Worm (Caenorhabditis elegans) whole organism, young adult: ENCODE measurements around the gene W08F4.3.
A peak's percentile ranks its signal among the peaks of the same experiment; 100 is the strongest.

ENCODE experiments used
- B0019.2 ChIP-seq: fragments of 200-800 bp; sonication (Bioruptor generic); conservative IDR thresholded peaks from 2 replicates; pipeline ENCODE4 v1.3.6; 2022; ENCODE audit warnings: missing genetic modification reagents, missing genetic modification characterization, missing compliant biosample characterization
- B0336.3 ChIP-seq: fragments of 200-800 bp; sonication (Bioruptor generic); IDR thresholded peaks from 2 replicates; pipeline ENCODE4 v1.3.6; 2022; ENCODE audit warnings: missing genetic modification characterization, missing compliant biosample characterization
- D2030.7 ChIP-seq: fragments of 200-800 bp; sonication (Bioruptor generic); IDR thresholded peaks from 2 replicates; pipeline ENCODE4 v1.3.6; 2022; ENCODE audit warnings: missing genetic modification reagents, missing genetic modification characterization, missing compliant biosample characterization
- F22D6.2 ChIP-seq: sonication (generic microtip); optimal IDR thresholded peaks from 2 replicates; lab custom pipeline; 2016; ENCODE audit warnings: mild to moderate bottlenecking, missing genetic modification characterization, missing compliant biosample characterization
- K12H6.12 ChIP-seq: fragments of 200-800 bp; sonication (Bioruptor generic); optimal IDR thresholded peaks from 2 replicates; lab custom pipeline; 2018; ENCODE audit warnings: mild to moderate bottlenecking, missing genetic modification characterization, missing compliant biosample characterization
- T07F8.4 ChIP-seq: sonication (generic microtip); optimal IDR thresholded peaks from 2 replicates; lab custom pipeline; 2016; ENCODE audit warnings: mild to moderate bottlenecking, missing genetic modification characterization, moderate library complexity, missing compliant biosample characterization
- T26A5.8 ChIP-seq: sonication (generic microtip); optimal IDR thresholded peaks from 2 replicates; lab custom pipeline; 2016; ENCODE audit warnings: missing genetic modification characterization, missing compliant biosample characterization
- Y53G8AR.9 ChIP-seq: fragments of 200-800 bp; sonication (Bioruptor generic); conservative IDR thresholded peaks from 2 replicates; pipeline ENCODE4 v1.3.6; 2022; ENCODE audit warnings: missing genetic modification reagents, missing genetic modification characterization, missing compliant biosample characterization
- Y67H2A.10 ChIP-seq: fragments of 200-800 bp; sonication (Bioruptor generic); conservative IDR thresholded peaks from 2 replicates; pipeline ENCODE4 v1.3.6; 2022; ENCODE audit warnings: missing genetic modification reagents, missing genetic modification characterization, missing compliant biosample characterization
- ama-1 ChIP-seq, 3 experiments: fragments of 150-350 bp in 1 of 3; sonication (generic microtip) in 2 of 3; optimal IDR thresholded peaks; 2 replicates each; lab custom pipeline; 2014 to 2018; ENCODE audit warnings: missing biosample characterization in 2 of 3, missing genetic modification characterization in 2 of 3, missing genetic modification reagents in 2 of 3
- atf-7 ChIP-seq: sonication (generic microtip); optimal IDR thresholded peaks from 2 replicates; lab custom pipeline; 2017; ENCODE audit warnings: mild to moderate bottlenecking, missing genetic modification characterization, missing compliant biosample characterization
- athp-1 ChIP-seq: sonication (generic microtip); optimal IDR thresholded peaks from 2 replicates; lab custom pipeline; 2017; ENCODE audit warnings: mild to moderate bottlenecking, missing genetic modification characterization, missing compliant biosample characterization
- bed-2 ChIP-seq: fragments of 200-800 bp; sonication (Bioruptor generic); IDR thresholded peaks from 2 replicates; pipeline ENCODE4 v1.3.6; 2022; ENCODE audit warnings: missing genetic modification reagents, missing genetic modification characterization, missing compliant biosample characterization
- ccch-3 ChIP-seq: fragments of 200-800 bp; sonication (Bioruptor generic); optimal IDR thresholded peaks from 2 replicates; lab custom pipeline; 2018; ENCODE audit warnings: mild to moderate bottlenecking, missing genetic modification characterization, missing compliant biosample characterization
- cebp-2 ChIP-seq: fragments of 200-800 bp; sonication (Bioruptor generic); IDR thresholded peaks from 2 replicates; pipeline ENCODE4 v1.3.6; 2022; ENCODE audit warnings: missing genetic modification characterization, missing compliant biosample characterization
- ceh-91 ChIP-seq: fragments of 200-800 bp; sonication (Bioruptor generic); IDR thresholded peaks from 2 replicates; pipeline ENCODE4 v1.3.6; 2022; ENCODE audit warnings: missing genetic modification reagents, missing genetic modification characterization, missing compliant biosample characterization
- efl-1 ChIP-seq: fragments of 150-350 bp; optimal IDR thresholded peaks from 2 replicates; lab custom pipeline; 2014; ENCODE audit warnings: missing biosample characterization, missing genetic modification reagents, missing genetic modification characterization
- egrh-3 ChIP-seq: fragments of 200-800 bp; sonication (Bioruptor generic); IDR thresholded peaks from 2 replicates; pipeline ENCODE4 v1.3.6; 2022; ENCODE audit warnings: missing genetic modification reagents, missing genetic modification characterization, missing compliant biosample characterization
- ekl-4 ChIP-seq: fragments of 200-800 bp; sonication (Bioruptor generic); IDR thresholded peaks from 2 replicates; pipeline ENCODE4 v1.3.6; 2022; ENCODE audit warnings: missing genetic modification reagents, missing genetic modification characterization, missing compliant biosample characterization
- hlh-26 ChIP-seq: fragments of 200-800 bp; sonication (Bioruptor generic); conservative IDR thresholded peaks from 2 replicates; pipeline ENCODE4 v1.3.6; 2022; ENCODE audit warnings: missing genetic modification reagents, missing genetic modification characterization, missing compliant biosample characterization
- hmg-1.2 ChIP-seq: fragments of 200-800 bp; sonication (Bioruptor generic); IDR thresholded peaks from 2 replicates; pipeline ENCODE4 v1.3.6; 2022; ENCODE audit warnings: missing genetic modification reagents, missing genetic modification characterization, missing compliant biosample characterization
- hrde-1 ChIP-seq: sonication (generic microtip); optimal IDR thresholded peaks from 2 replicates; lab custom pipeline; 2016; ENCODE audit warnings: missing genetic modification characterization, mild to moderate bottlenecking, missing compliant biosample characterization, moderate library complexity, missing genotype, missing genetic modification reagents, borderline replicate concordance
- hsf-1 ChIP-seq: fragments of 200-800 bp; sonication (Bioruptor generic); IDR thresholded peaks from 2 replicates; pipeline ENCODE4 v1.3.6; 2022; ENCODE audit warnings: missing genetic modification reagents, missing genetic modification characterization, missing compliant biosample characterization
- let-526 ChIP-seq: fragments of 200-800 bp; sonication (Bioruptor generic); IDR thresholded peaks from 2 replicates; pipeline ENCODE4 v1.3.6; 2022; ENCODE audit warnings: missing genetic modification reagents, missing genetic modification characterization, missing compliant biosample characterization
- lin-26 ChIP-seq: fragments of 200-800 bp; sonication (Bioruptor generic); IDR thresholded peaks from 2 replicates; pipeline ENCODE4 v1.3.6; 2022; ENCODE audit warnings: missing genetic modification reagents, missing genetic modification characterization, missing compliant biosample characterization
- lin-40 ChIP-seq: sonication (generic microtip); optimal IDR thresholded peaks from 2 replicates; lab custom pipeline; 2016; ENCODE audit warnings: missing genetic modification characterization, mild to moderate bottlenecking, missing compliant biosample characterization, missing genotype, missing genetic modification reagents
- lin-54 ChIP-seq: fragments of 200-800 bp; sonication (Bioruptor generic); optimal IDR thresholded peaks from 2 replicates; lab custom pipeline; 2018; ENCODE audit warnings: mild to moderate bottlenecking, missing genetic modification characterization, missing compliant biosample characterization
- madf-10 ChIP-seq: sonication (generic microtip); optimal IDR thresholded peaks from 2 replicates; lab custom pipeline; 2016; ENCODE audit warnings: mild to moderate bottlenecking, missing genetic modification characterization, missing compliant biosample characterization
- madf-6 ChIP-seq: fragments of 200-800 bp; sonication (Bioruptor generic); IDR thresholded peaks from 2 replicates; pipeline ENCODE4 v1.3.6; 2022; ENCODE audit warnings: missing genetic modification reagents, missing genetic modification characterization, missing compliant biosample characterization
- mcd-1 ChIP-seq: fragments of 200-800 bp; sonication (Bioruptor generic); IDR thresholded peaks from 2 replicates; pipeline ENCODE4 v1.3.6; 2022; ENCODE audit warnings: missing genetic modification reagents, missing genetic modification characterization, missing compliant biosample characterization
- mxl-1 ChIP-seq: sonication (generic microtip); optimal IDR thresholded peaks from 2 replicates; lab custom pipeline; 2016; ENCODE audit warnings: missing genetic modification characterization, missing compliant biosample characterization
- nfyb-1 ChIP-seq: fragments of 200-800 bp; sonication (Bioruptor generic); IDR thresholded peaks from 2 replicates; pipeline ENCODE4 v1.3.6; 2022; ENCODE audit warnings: missing genetic modification reagents, missing genetic modification characterization, missing compliant biosample characterization
- snpc-1.3 ChIP-seq: sonication (generic microtip); optimal IDR thresholded peaks from 2 replicates; lab custom pipeline; 2017; ENCODE audit warnings: missing genetic modification characterization, mild to moderate bottlenecking, missing compliant biosample characterization, antibody characterized with exemption, moderate library complexity, missing genotype, missing genetic modification reagents; ENCODE audit not compliant: insufficient read depth
- snpc-3.4 ChIP-seq: sonication (generic microtip); optimal IDR thresholded peaks from 2 replicates; lab custom pipeline; 2017; ENCODE audit warnings: missing genetic modification characterization, mild to moderate bottlenecking, missing compliant biosample characterization, antibody characterized with exemption, moderate library complexity, missing genotype, missing genetic modification reagents
- sptf-2 ChIP-seq: fragments of 200-800 bp; sonication (Bioruptor generic); optimal IDR thresholded peaks from 2 replicates; lab custom pipeline; 2018; ENCODE audit warnings: mild to moderate bottlenecking, missing genetic modification characterization, missing compliant biosample characterization
- tbp1 ChIP-seq: fragments of 200-800 bp; sonication (Bioruptor generic); optimal IDR thresholded peaks from 2 replicates; lab custom pipeline; 2018; ENCODE audit warnings: mild to moderate bottlenecking, missing genetic modification characterization, missing compliant biosample characterization
- tlf-1 ChIP-seq: fragments of 200-800 bp; sonication (Bioruptor generic); optimal IDR thresholded peaks from 2 replicates; lab custom pipeline; 2018; ENCODE audit warnings: mild to moderate bottlenecking, missing genetic modification characterization, missing compliant biosample characterization
- unc-130 ChIP-seq: sonication (generic microtip); optimal IDR thresholded peaks from 2 replicates; lab custom pipeline; 2016; ENCODE audit warnings: missing genetic modification reagents, missing genetic modification characterization, missing compliant biosample characterization
- unc-62 ChIP-seq: fragments of 150-350 bp; optimal IDR thresholded peaks from 2 replicates; lab custom pipeline; 2014; ENCODE audit warnings: missing biosample characterization, missing genetic modification reagents, missing genetic modification characterization
- xnd-1 ChIP-seq: sonication (generic microtip); optimal IDR thresholded peaks from 2 replicates; lab custom pipeline; 2016; ENCODE audit warnings: missing genotype, missing genetic modification reagents, missing genetic modification characterization, missing compliant biosample characterization
- zfh-2 ChIP-seq: fragments of 200-800 bp; sonication (Bioruptor generic); conservative IDR thresholded peaks from 2 replicates; pipeline ENCODE4 v1.3.6; 2022; ENCODE audit warnings: missing genetic modification reagents, missing genetic modification characterization, missing compliant biosample characterization
- zim-3 ChIP-seq: sonication (generic microtip); optimal IDR thresholded peaks from 2 replicates; lab custom pipeline; 2017; ENCODE audit warnings: mild to moderate bottlenecking, missing genetic modification characterization, moderate library complexity, missing compliant biosample characterization
- ztf-18 ChIP-seq: sonication (generic microtip); optimal IDR thresholded peaks from 2 replicates; lab custom pipeline; 2016; ENCODE audit warnings: missing genotype, mild to moderate bottlenecking, missing genetic modification characterization, missing compliant biosample characterization
- ztf-25 ChIP-seq: fragments of 200-800 bp; sonication (Bioruptor generic); IDR thresholded peaks from 2 replicates; pipeline ENCODE4 v1.3.6; 2022; ENCODE audit warnings: missing genetic modification reagents, missing genetic modification characterization, missing compliant biosample characterization
- ztf-26 ChIP-seq: sonication (generic microtip); optimal IDR thresholded peaks from 2 replicates; lab custom pipeline; 2017; ENCODE audit warnings: missing genetic modification characterization, missing compliant biosample characterization

Gene W08F4.3

ce11 chrII:574064-574463 is 6.3 kb upstream of the W08F4.3 start:
- TF ChIP-seq madf-10 (tag; lab: Kevin White, UChicago) (no peak), lin-40 (no peak), K12H6.12 (no peak), B0019.2 (GFP tag; lab: Robert Waterston, UW) (no peak), ztf-25 (GFP tag; lab: Robert Waterston, UW) (no peak), atf-7 (tag; lab: Kevin White, UChicago) (no peak), Y53G8AR.9 (GFP tag; lab: Robert Waterston, UW) (no peak), ztf-18 (tag; lab: Kevin White, UChicago) (no peak), tlf-1 (GFP tag; lab: Kevin White, UChicago) (no peak)
- TF ChIP-seq, all 124 proteins: peak for 0

ce11 chrII:577632-578031 is 2.8 kb upstream of the W08F4.3 start, which contains the start of gene W08F4.7:
W08F4.7 (minus strand) TSS chrII:577732.
- TF ChIP-seq madf-6 (GFP tag; lab: Robert Waterston, UW): 0 out of 2 replicates have a peak, but pooled peaks have one; percentile 1
- no peak for TF ChIP-seq T07F8.4 (tag; lab: Kevin White, UChicago)
- peak; percentile 42 for TF ChIP-seq hrde-1 (tag; lab: Kevin White, UChicago)
- TF ChIP-seq mcd-1: no peak
- TF ChIP-seq ekl-4 (GFP tag; lab: Robert Waterston, UW): 0 out of 2 replicates have a peak, but pooled peaks have one; percentile 12
- TF ChIP-seq snpc-1.3: peak; percentile 48
- no peak for TF ChIP-seq ccch-3 (GFP tag; lab: Kevin White, UChicago)
- no peak for TF ChIP-seq tbp1 (GFP tag; lab: Kevin White, UChicago)
- TF ChIP-seq B0336.3 (GFP tag; lab: Robert Waterston, UW): peak; percentile 26; the same call in 1 of the 2 replicates
- TF ChIP-seq ama-1 (optimal IDR thresholded peaks at IDR 0.05; lab: Kevin White, UChicago): no peak
- peak in 1 of 2 experiments; percentile 38 for TF ChIP-seq ama-1 (GFP tag; optimal IDR thresholded peaks at IDR 0.05; lab: Kevin White, UChicago)
- peak; percentile 30 for TF ChIP-seq snpc-3.4 (tag; lab: Kevin White, UChicago)

DNA sequence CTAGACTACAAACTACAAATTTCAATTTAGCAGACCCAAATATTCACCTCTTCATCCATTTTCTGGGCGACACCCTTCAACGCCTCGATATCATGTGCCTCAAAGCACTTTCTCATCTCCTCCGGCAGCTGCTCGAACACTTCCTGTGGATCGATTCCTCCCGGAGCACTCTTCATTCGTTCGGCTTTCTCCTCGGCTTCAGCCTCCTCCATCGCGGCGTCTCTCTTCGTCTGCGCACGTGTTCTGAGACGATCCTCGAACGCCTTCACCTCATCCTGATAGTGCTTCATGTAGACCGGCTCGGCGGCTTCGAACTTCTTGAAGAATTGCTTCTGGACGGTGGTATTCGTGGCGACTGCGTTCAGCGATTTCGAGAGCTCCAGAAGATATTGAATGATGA is 1.6 kb upstream of the W08F4.3 start:
- TF ChIP-seq lin-26 (GFP tag; lab: Robert Waterston, UW) (0 out of 2 replicates have a peak, but pooled peaks have one; percentile 3), T26A5.8 (tag; lab: Kevin White, UChicago) (no peak), lin-54 (no peak), bed-2 (GFP tag; lab: Robert Waterston, UW) (no peak), zfh-2 (GFP tag; lab: Robert Waterston, UW) (peak; percentile 33; the same call in 1 of the 2 replicates), hmg-1.2 (no peak), hlh-26 (GFP tag; lab: Robert Waterston, UW) (no peak), sptf-2 (GFP tag; lab: Kevin White, UChicago) (no peak), hrde-1 (tag; lab: Kevin White, UChicago) (no peak), nfyb-1 (GFP tag; lab: Robert Waterston, UW) (no peak), lin-40 (no peak), mxl-1 (tag; lab: Kevin White, UChicago) (no peak), ceh-91 (GFP tag; lab: Robert Waterston, UW) (no peak)
- TF ChIP-seq, all 124 proteins: peak for 2

DNA sequence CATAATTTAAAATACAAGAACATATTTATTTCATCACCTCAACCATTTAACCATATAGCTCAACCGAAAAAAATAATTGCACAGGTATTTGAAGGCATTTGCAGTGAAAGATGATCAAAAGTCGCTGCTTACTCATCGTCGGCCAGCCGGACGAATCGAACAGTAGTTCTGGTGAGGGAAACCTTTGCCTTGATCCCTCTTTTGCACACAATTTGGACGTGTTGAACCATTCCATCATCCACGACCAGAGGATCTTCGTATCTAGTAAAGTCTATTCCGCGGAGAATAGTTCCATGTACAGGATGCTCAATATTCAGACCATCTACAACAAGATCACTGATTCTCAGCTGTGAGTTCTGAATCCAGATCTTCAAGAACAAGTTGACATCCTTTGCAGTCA is 1.6 kb downstream of the W08F4.3 start:
- TF ChIP-seq egrh-3: no peak
- TF ChIP-seq F22D6.2: no peak
- TF ChIP-seq B0336.3 (GFP tag; lab: Robert Waterston, UW): peak; percentile 63
- TF ChIP-seq xnd-1: peak; percentile 9
- TF ChIP-seq T26A5.8 (tag; lab: Kevin White, UChicago): no peak
- TF ChIP-seq unc-62 (GFP tag; lab: Kevin White, UChicago): no peak
- TF ChIP-seq unc-130 (GFP tag; lab: Kevin White, UChicago): no peak
- no peak for TF ChIP-seq Y67H2A.10 (GFP tag; lab: Robert Waterston, UW)
- no peak for TF ChIP-seq cebp-2
- TF ChIP-seq D2030.7: peak; percentile 32; the same call in 1 of the 2 replicates
- no peak for TF ChIP-seq ztf-26 (tag; lab: Kevin White, UChicago)
- peak; percentile 45; the same call in 1 of the 2 replicates for TF ChIP-seq hsf-1 (GFP tag; lab: Robert Waterston, UW)
- no peak for TF ChIP-seq efl-1 (GFP tag; lab: Kevin White, UChicago)
- TF ChIP-seq athp-1 (tag; lab: Kevin White, UChicago): no peak
- no peak for TF ChIP-seq zim-3 (tag; lab: Kevin White, UChicago)
- no peak for TF ChIP-seq let-526 (GFP tag; lab: Robert Waterston, UW)
